Fruit fly (Drosophila melanogaster): ENCODE results near the gene Akh.

dm6 chr3L:4145229-4145628, 4.0 kb downstream of the Akh start:
- TF ChIP-seq lilli (GFP tag; optimal IDR thresholded peaks at IDR 0.05) (no peak), gro (GFP tag; optimal IDR thresholded peaks at IDR 0.05) (no peak), Deaf1 (tag; optimal IDR thresholded peaks at IDR 0.05) (no peak), stc (GFP tag; IDR thresholded peaks at IDR 0.05) (no peak), CG4707 (GFP tag; optimal IDR thresholded peaks at IDR 0.05) (no peak), CG8765 (GFP tag; IDR thresholded peaks at IDR 0.05) (no peak), crp (GFP tag; optimal IDR thresholded peaks at IDR 0.05) (no peak), Sox100B (GFP tag; optimal IDR thresholded peaks at IDR 0.05) (no peak), sc (optimal IDR thresholded peaks at IDR 0.05) (no peak), sc (GFP tag; optimal IDR thresholded peaks at IDR 0.05) (no peak), Elba2 (GFP tag; optimal IDR thresholded peaks at IDR 0.05) (no peak), Stat92E (GFP tag; optimal IDR thresholded peaks at IDR 0.05) (no peak), CG15269 (tag; optimal IDR thresholded peaks at IDR 0.05) (no peak), Myb (GFP tag; optimal IDR thresholded peaks at IDR 0.05) (no peak)

Data from whole organism, embryonic.